Worm (Caenorhabditis elegans) whole organism, mixed stage, embryonic: ENCODE results near the gene B0416.4.

Experiments used
- M03D4.4 ChIP-seq: sonication (generic microtip); optimal IDR thresholded peaks from 2 replicates; lab custom pipeline; 2017; ENCODE audit warnings: mild to moderate bottlenecking, missing genetic modification characterization, missing compliant biosample characterization
- bed-3 ChIP-seq: fragments of 200-800 bp; sonication (Bioruptor generic); optimal IDR thresholded peaks from 3 replicates; lab custom pipeline; 2018; ENCODE audit warnings: mild to moderate bottlenecking, missing genetic modification characterization, moderate library complexity, missing compliant biosample characterization
- blmp-1 ChIP-seq: fragments of 150-350 bp; optimal IDR thresholded peaks from 2 replicates; lab custom pipeline; 2014; ENCODE audit warnings: missing biosample characterization, missing genetic modification characterization
- ceh-39 ChIP-seq: fragments of 150-350 bp; optimal IDR thresholded peaks from 2 replicates; lab custom pipeline; 2014; ENCODE audit warnings: missing biosample characterization, missing genetic modification characterization
- ceh-43 ChIP-seq: fragments of 200-800 bp; sonication (Bioruptor generic); optimal IDR thresholded peaks from 2 replicates; lab custom pipeline; 2018; ENCODE audit warnings: mild to moderate bottlenecking, missing genetic modification characterization, moderate library complexity, missing compliant biosample characterization
- ceh-83 ChIP-seq: fragments of 200-800 bp; sonication (Bioruptor generic); optimal IDR thresholded peaks from 2 replicates; lab custom pipeline; 2018; ENCODE audit warnings: mild to moderate bottlenecking, missing genetic modification characterization, missing compliant biosample characterization
- cnd-1 ChIP-seq: fragments of 200-800 bp; sonication (Bioruptor generic); optimal IDR thresholded peaks from 2 replicates; lab custom pipeline; 2018; ENCODE audit warnings: mild to moderate bottlenecking, missing genetic modification characterization, missing compliant biosample characterization
- drap-1 ChIP-seq: fragments of 200-800 bp; sonication (Bioruptor generic); optimal IDR thresholded peaks from 3 replicates; lab custom pipeline; 2018; ENCODE audit warnings: mild to moderate bottlenecking, missing genetic modification characterization, missing compliant biosample characterization
- elt-3 ChIP-seq: fragments of 150-350 bp; optimal IDR thresholded peaks from 2 replicates; lab custom pipeline; 2014; ENCODE audit warnings: missing biosample characterization, missing genetic modification characterization
- flh-1 ChIP-seq: fragments of 200-800 bp; sonication (Bioruptor generic); optimal IDR thresholded peaks from 2 replicates; lab custom pipeline; 2018; ENCODE audit warnings: mild to moderate bottlenecking, missing genetic modification characterization, moderate library complexity, missing compliant biosample characterization
- hlh-1 ChIP-seq: fragments of 150-350 bp; optimal IDR thresholded peaks from 2 replicates; lab custom pipeline; 2014; ENCODE audit warnings: missing biosample characterization, missing genetic modification reagents, missing genetic modification characterization
- lin-13 ChIP-seq: fragments of 150-350 bp; optimal IDR thresholded peaks from 2 replicates; lab custom pipeline; 2014; ENCODE audit warnings: missing biosample characterization, missing genetic modification characterization
- lin-32 ChIP-seq: fragments of 200-800 bp; sonication (Bioruptor generic); optimal IDR thresholded peaks from 2 replicates; lab custom pipeline; 2018; ENCODE audit warnings: mild to moderate bottlenecking, missing genetic modification characterization, missing compliant biosample characterization
- lsy-2 ChIP-seq: fragments of 150-350 bp; optimal IDR thresholded peaks from 2 replicates; lab custom pipeline; 2014; ENCODE audit warnings: missing biosample characterization, missing genetic modification characterization
- mab-5 ChIP-seq: fragments of 150-350 bp; optimal IDR thresholded peaks from 2 replicates; lab custom pipeline; 2014; ENCODE audit warnings: missing biosample characterization, missing genetic modification characterization
- mep-1 ChIP-seq: fragments of 150-350 bp; optimal IDR thresholded peaks from 2 replicates; lab custom pipeline; 2017; ENCODE audit warnings: missing biosample characterization, missing genetic modification reagents, missing genetic modification characterization, inconsistent platforms
- mls-2 ChIP-seq: sonication (generic microtip); optimal IDR thresholded peaks from 2 replicates; lab custom pipeline; 2016; ENCODE audit warnings: mild to moderate bottlenecking, missing genetic modification characterization, moderate library complexity, missing compliant biosample characterization
- nhr-12 ChIP-seq: fragments of 150-350 bp; optimal IDR thresholded peaks from 2 replicates; lab custom pipeline; 2014; ENCODE audit warnings: missing biosample characterization, missing genetic modification characterization
- nhr-2 ChIP-seq: fragments of 150-350 bp; optimal IDR thresholded peaks from 2 replicates; lab custom pipeline; 2014; ENCODE audit warnings: missing biosample characterization, missing genetic modification characterization
- nhr-237 ChIP-seq: fragments of 150-350 bp; optimal IDR thresholded peaks from 2 replicates; lab custom pipeline; 2014; ENCODE audit warnings: missing biosample characterization, missing genetic modification characterization
- nhr-28 ChIP-seq: fragments of 150-350 bp; optimal IDR thresholded peaks from 2 replicates; lab custom pipeline; 2014; ENCODE audit warnings: missing biosample characterization, missing genetic modification characterization
- nhr-76 ChIP-seq: sonication (generic microtip); optimal IDR thresholded peaks from 2 replicates; lab custom pipeline; 2017; ENCODE audit warnings: missing biosample characterization, missing genetic modification characterization
- sem-2 ChIP-seq: fragments of 200-800 bp; sonication (Bioruptor generic); optimal IDR thresholded peaks from 2 replicates; lab custom pipeline; 2018; ENCODE audit warnings: mild to moderate bottlenecking, missing genetic modification characterization, missing compliant biosample characterization
- snpc-4 ChIP-seq: fragments of 150-350 bp; optimal IDR thresholded peaks from 2 replicates; lab custom pipeline; 2014; ENCODE audit warnings: missing biosample characterization, missing genetic modification characterization
- sptf-1 ChIP-seq: sonication (generic microtip); optimal IDR thresholded peaks from 2 replicates; lab custom pipeline; 2017; ENCODE audit warnings: mild to moderate bottlenecking, missing genetic modification characterization, moderate library complexity, missing compliant biosample characterization
- tbx-8 ChIP-seq: fragments of 200-800 bp; sonication (Bioruptor generic); optimal IDR thresholded peaks from 2 replicates; lab custom pipeline; 2018; ENCODE audit warnings: mild to moderate bottlenecking, missing genetic modification characterization, moderate library complexity, missing compliant biosample characterization
- unc-120 ChIP-seq: sonication (generic microtip); optimal IDR thresholded peaks from 2 replicates; lab custom pipeline; 2017; ENCODE audit warnings: missing genetic modification characterization, missing compliant biosample characterization; ENCODE audit not compliant: poor library complexity, severe bottlenecking
- unc-39 ChIP-seq: fragments of 150-350 bp; optimal IDR thresholded peaks from 2 replicates; lab custom pipeline; 2014; ENCODE audit warnings: missing biosample characterization, missing genetic modification characterization
- unc-62 ChIP-seq: fragments of 150-350 bp; optimal IDR thresholded peaks from 2 replicates; lab custom pipeline; 2014; ENCODE audit warnings: missing biosample characterization, missing genetic modification reagents, missing genetic modification characterization
- zip-8 ChIP-seq: fragments of 150-350 bp; optimal IDR thresholded peaks from 2 replicates; lab custom pipeline; 2014; ENCODE audit warnings: missing biosample characterization, missing genetic modification characterization
- ztf-11 ChIP-seq: fragments of 150-350 bp; optimal IDR thresholded peaks from 2 replicates; lab custom pipeline; 2014; ENCODE audit warnings: missing biosample characterization, missing genetic modification characterization

B0416.4 gene

ce11 chrX:9248083-9248805 lies 30.5 kb upstream of the B0416.4 start:
- no peak for TF ChIP-seq lin-32
- no peak for TF ChIP-seq hlh-1 (tag; lab: Kevin White, UChicago)
- no peak for TF ChIP-seq flh-1 (GFP tag; lab: Kevin White, UChicago)
- TF ChIP-seq sptf-1 (tag; lab: Kevin White, UChicago): no peak
- TF ChIP-seq lin-13: no peak
- no peak for TF ChIP-seq unc-39
- TF ChIP-seq ceh-83: no peak
- TF ChIP-seq elt-3: no peak
- no peak for TF ChIP-seq unc-62 (GFP tag; lab: Kevin White, UChicago)
- TF ChIP-seq bed-3 (GFP tag; lab: Kevin White, UChicago): no peak
- no peak for TF ChIP-seq blmp-1
- TF ChIP-seq nhr-237: no peak
- TF ChIP-seq nhr-76 (tag; lab: Kevin White, UChicago): no peak
- TF ChIP-seq drap-1 (GFP tag; lab: Kevin White, UChicago): no peak
- no peak for TF ChIP-seq snpc-4 (tag; lab: Kevin White, UChicago)
- no peak for TF ChIP-seq lsy-2 (tag; lab: Kevin White, UChicago)
- no peak for TF ChIP-seq cnd-1 (tag; lab: Kevin White, UChicago)
- no peak for TF ChIP-seq mls-2 (tag; lab: Kevin White, UChicago)
- no peak for TF ChIP-seq mep-1
- no peak for TF ChIP-seq nhr-12 (tag; lab: Kevin White, UChicago)

- TF ChIP-seq lsy-2 (tag; lab: Kevin White, UChicago) (no peak), M03D4.4 (tag; lab: Kevin White, UChicago) (no peak), tbx-8 (GFP tag; lab: Kevin White, UChicago) (no peak), snpc-4 (tag; lab: Kevin White, UChicago) (no peak), nhr-2 (tag; lab: Kevin White, UChicago) (no peak), ceh-83 (no peak), unc-62 (GFP tag; lab: Kevin White, UChicago) (no peak), nhr-76 (tag; lab: Kevin White, UChicago) (no peak), cnd-1 (tag; lab: Kevin White, UChicago) (no peak), zip-8 (tag; lab: Kevin White, UChicago) (no peak), ztf-11 (tag; lab: Kevin White, UChicago) (no peak), mab-5 (tag; lab: Kevin White, UChicago) (no peak), unc-39 (no peak)
Observed at ce11 chrX:9251488-9251887, 27.3 kb upstream of the B0416.4 start, which contains the start of gene pes-8. TSS of gene pes-8 (plus strand) at chrX:9251788.

- TF ChIP-seq nhr-76 (tag; lab: Kevin White, UChicago): no peak
- no peak for TF ChIP-seq sem-2
- TF ChIP-seq ceh-83: no peak
- no peak for TF ChIP-seq ceh-39
- no peak for TF ChIP-seq mep-1
- TF ChIP-seq drap-1 (GFP tag; lab: Kevin White, UChicago): no peak
- no peak for TF ChIP-seq mab-5 (tag; lab: Kevin White, UChicago)
- no peak for TF ChIP-seq ceh-43 (GFP tag; lab: Kevin White, UChicago)
- no peak for TF ChIP-seq snpc-4 (tag; lab: Kevin White, UChicago)
- TF ChIP-seq sptf-1 (tag; lab: Kevin White, UChicago): no peak
- no peak for TF ChIP-seq unc-120 (tag; lab: Kevin White, UChicago)
- TF ChIP-seq M03D4.4 (tag; lab: Kevin White, UChicago): no peak
- TF ChIP-seq unc-39: no peak
- TF ChIP-seq nhr-28 (tag; lab: Kevin White, UChicago): no peak
Observed at ce11 chrX:9255993-9256392, 22.8 kb upstream of the B0416.4 start.

DNA sequence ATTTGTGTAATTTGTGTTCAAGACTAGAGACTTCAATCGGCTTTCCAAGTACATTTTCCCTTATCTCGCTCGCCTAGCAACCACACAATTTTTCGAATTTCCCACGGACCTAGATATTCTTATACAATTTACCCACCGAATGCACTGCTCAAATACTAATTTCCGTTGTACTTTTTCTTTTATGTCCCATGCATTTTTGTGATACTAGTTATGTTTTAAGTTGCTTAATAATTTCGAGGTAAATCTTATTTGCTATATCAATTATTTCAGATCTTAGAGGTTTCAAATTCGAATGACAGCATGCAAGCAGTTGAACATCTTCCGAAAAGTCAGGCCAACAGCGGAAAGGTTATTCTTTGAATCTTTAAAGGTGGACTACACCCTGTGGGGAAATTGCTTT lies 19.2 kb upstream of the B0416.4 start, which contains the start of gene F18G5.1:
TSS of gene F18G5.1 (plus strand) at position 301 of the 400 bp plus-strand sequence.
- TF ChIP-seq ceh-39 (no peak), blmp-1 (no peak), nhr-28 (tag; lab: Kevin White, UChicago) (no peak), tbx-8 (GFP tag; lab: Kevin White, UChicago) (no peak), cnd-1 (tag; lab: Kevin White, UChicago) (no peak), flh-1 (GFP tag; lab: Kevin White, UChicago) (no peak), mab-5 (tag; lab: Kevin White, UChicago) (no peak), lsy-2 (tag; lab: Kevin White, UChicago) (no peak), unc-120 (tag; lab: Kevin White, UChicago) (no peak), ztf-11 (tag; lab: Kevin White, UChicago) (no peak), snpc-4 (tag; lab: Kevin White, UChicago) (no peak), bed-3 (GFP tag; lab: Kevin White, UChicago) (no peak), nhr-12 (tag; lab: Kevin White, UChicago) (no peak), nhr-76 (tag; lab: Kevin White, UChicago) (no peak), sptf-1 (tag; lab: Kevin White, UChicago) (no peak), elt-3 (no peak)
